Fruit fly (Drosophila melanogaster): ENCODE results near the gene Cp19.

Gene Cp19

DNA sequence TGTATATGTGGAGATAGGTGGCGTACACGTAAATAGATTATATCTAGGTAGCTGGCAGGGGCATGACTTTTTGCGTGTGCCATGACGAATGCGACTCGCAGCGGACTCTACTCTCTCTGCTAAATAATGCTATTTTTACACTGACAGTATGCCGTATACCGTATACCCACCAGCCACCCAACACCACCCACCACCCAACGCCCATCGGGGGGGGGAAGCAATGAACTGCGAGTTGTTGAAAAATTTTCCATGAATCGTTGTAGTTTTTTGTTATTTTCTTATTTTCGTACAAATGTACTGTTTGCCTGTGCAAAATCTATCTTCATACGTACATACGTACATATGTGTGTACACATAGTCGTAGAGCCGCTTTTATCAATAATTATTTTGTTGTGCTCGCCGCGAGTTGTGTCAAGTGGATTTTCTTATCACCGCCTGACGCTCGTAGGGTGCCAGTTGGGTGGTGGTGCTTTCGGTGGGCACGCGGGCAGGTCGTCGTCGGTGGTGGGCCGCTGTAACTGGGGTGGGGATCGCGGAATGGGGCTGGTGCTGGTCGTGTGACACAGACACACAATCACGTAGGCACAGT is 29.5 kb upstream of the Cp19 start (continued):
- TF ChIP-seq yki (optimal IDR thresholded peaks at IDR 0.05) (no peak), CG2202 (tag; optimal IDR thresholded peaks at IDR 0.05) (no peak), Hmr (GFP tag; optimal IDR thresholded peaks at IDR 0.05) (no peak), MBD-R2 (GFP tag; IDR thresholded peaks at IDR 0.05) (no peak), nom (GFP tag; optimal IDR thresholded peaks at IDR 0.05) (peak; percentile 29), CG6175 (GFP tag; IDR thresholded peaks at IDR 0.05) (peak; percentile 59; the same call in 1 of the 3 replicates), Scr (GFP tag; IDR thresholded peaks at IDR 0.05; ENCODE audit: partially characterized antibody) (0 out of 2 replicates have a peak, but pooled peaks have one; percentile 18), CG9609 (GFP tag; optimal IDR thresholded peaks at IDR 0.05) (no peak), CG17328 (GFP tag; IDR thresholded peaks at IDR 0.05) (no peak), Rfx (GFP tag; IDR thresholded peaks at IDR 0.05) (no peak), danr (GFP tag; IDR thresholded peaks at IDR 0.05) (no peak), MTF-1 (GFP tag; optimal IDR thresholded peaks at IDR 0.05; ENCODE audit: borderline replicate concordance) (no peak), zfh2 (GFP tag; optimal IDR thresholded peaks at IDR 0.05) (no peak), Eip74EF (GFP tag; optimal IDR thresholded peaks at IDR 0.05) (no peak), CG4854 (GFP tag; optimal IDR thresholded peaks at IDR 0.05) (no peak), CG6272 (GFP tag; IDR thresholded peaks at IDR 0.05) (no peak), scrt (GFP tag; optimal IDR thresholded peaks at IDR 0.05) (no peak), CG1233 (GFP tag; optimal IDR thresholded peaks at IDR 0.05) (no peak), Bgb (GFP tag; IDR thresholded peaks at IDR 0.05; ENCODE audit: partially characterized antibody) (no peak; the same call in 1 of the 2 replicates), her (GFP tag; optimal IDR thresholded peaks at IDR 0.05) (no peak), tio (GFP tag; optimal IDR thresholded peaks at IDR 0.05) (no peak), eyg (GFP tag; optimal IDR thresholded peaks at IDR 0.05) (no peak), CG6791 (GFP tag; IDR thresholded peaks at IDR 0.05; ENCODE audit: partially characterized antibody) (no peak), CG1603 (tag; optimal IDR thresholded peaks at IDR 0.05) (no peak), MESR4 (GFP tag; optimal IDR thresholded peaks at IDR 0.05) (no peak), p53 (GFP tag; optimal IDR thresholded peaks at IDR 0.05) (no peak), unc-4 (GFP tag; IDR thresholded peaks at IDR 0.05; ENCODE audit: partially characterized antibody) (no peak), NC2α (GFP tag; optimal IDR thresholded peaks at IDR 0.05) (no peak), chn (GFP tag; optimal IDR thresholded peaks at IDR 0.05) (no peak), Mad (GFP tag; optimal IDR thresholded peaks at IDR 0.05) (no peak), ewg (GFP tag; optimal IDR thresholded peaks at IDR 0.05) (no peak), sr (GFP tag; IDR thresholded peaks at IDR 0.05) (no peak), CG11504 (tag; optimal IDR thresholded peaks at IDR 0.05) (no peak), odd (GFP tag; optimal IDR thresholded peaks at IDR 0.05) (no peak), Opbp (GFP tag; IDR thresholded peaks at IDR 0.05; ENCODE audit: partially characterized antibody) (no peak)

DNA sequence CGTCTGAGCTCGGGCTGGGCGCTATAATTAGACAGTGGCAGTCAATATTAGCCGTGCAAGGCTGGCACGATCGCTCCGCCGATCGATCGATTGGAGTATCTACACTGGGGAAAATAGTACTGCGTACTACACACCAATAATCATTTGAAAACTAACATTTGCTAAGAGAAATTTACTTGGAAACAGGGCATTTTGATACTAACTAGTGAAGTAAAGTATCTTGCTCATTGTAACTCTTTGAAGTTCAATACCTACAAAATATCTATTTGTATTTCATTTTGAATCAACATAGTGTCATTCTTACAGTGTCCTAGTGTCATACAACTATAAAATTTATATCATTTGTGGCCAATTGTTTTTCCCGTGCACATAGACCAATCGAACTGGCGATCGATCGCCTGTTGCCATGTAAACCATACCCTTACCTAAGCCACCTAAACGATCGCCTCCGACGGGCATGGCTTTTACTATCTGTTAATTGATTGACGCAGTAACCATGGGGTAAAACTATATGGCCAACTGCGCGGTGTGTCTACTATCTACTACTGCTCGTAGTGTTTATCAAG is 28.9 kb upstream of the Cp19 start:
- TF ChIP-seq fru (optimal IDR thresholded peaks at IDR 0.05) (no peak), CG17912 (GFP tag; optimal IDR thresholded peaks at IDR 0.05) (no peak), CG10565 (GFP tag; optimal IDR thresholded peaks at IDR 0.05) (no peak), CG9817 (tag; optimal IDR thresholded peaks at IDR 0.05) (peak; percentile 74), Doc3 (GFP tag; IDR thresholded peaks at IDR 0.05; ENCODE audit: partially characterized antibody) (no peak), Ets65A (GFP tag) (peak; percentile 96), bab2 (GFP tag; optimal IDR thresholded peaks at IDR 0.05) (peak; percentile 82), CG11456 (GFP tag; IDR thresholded peaks at IDR 0.05) (peak; percentile 70; the same call in 2 of the 3 replicates), pho (GFP tag; optimal IDR thresholded peaks at IDR 0.05) (peak; percentile 86), MTF-1 (GFP tag; optimal IDR thresholded peaks at IDR 0.05; ENCODE audit: borderline replicate concordance) (no peak), CG8359 (GFP tag; optimal IDR thresholded peaks at IDR 0.05; ENCODE audit: borderline replicate concordance) (peak; percentile 46), Oli (tag; optimal IDR thresholded peaks at IDR 0.05) (peak; percentile 89), wor (GFP tag; IDR thresholded peaks at IDR 0.05) (peak; percentile 58), Sox102F (GFP tag; optimal IDR thresholded peaks at IDR 0.05) (peak; percentile 88), mam (GFP tag; optimal IDR thresholded peaks at IDR 0.05) (peak; percentile 80), pzg (GFP tag; optimal IDR thresholded peaks at IDR 0.05) (no peak), z (GFP tag; IDR thresholded peaks at IDR 0.05) (no peak)
